Fruit fly (Drosophila melanogaster) whole organism, embryonic: ENCODE data around the gene CG5928.
A peak's percentile ranks its signal among the peaks of the same experiment; 100 is the strongest.

ENCODE experiments used
- Abd-B ChIP-seq: fragments of 200-800 bp; sonication (Bioruptor generic); optimal IDR thresholded peaks from 2 replicates; lab custom pipeline; 2018; ENCODE audit warnings: missing biosample characterization, mild to moderate bottlenecking, missing genetic modification characterization, moderate library complexity
- CG1024 ChIP-seq: fragments of 200-800 bp; sonication (Bioruptor generic); IDR thresholded peaks from 2 replicates; pipeline ENCODE4 v1.3.6; 2022; ENCODE audit warnings: missing biosample characterization, missing genetic modification characterization
- CG10366 ChIP-seq: fragments of 200-800 bp; sonication (Bioruptor generic); IDR thresholded peaks from 2 replicates; pipeline ENCODE4 v1.3.6; 2022; ENCODE audit warnings: missing biosample characterization, missing genetic modification characterization
- CG11085 ChIP-seq: fragments of 200-800 bp; sonication (Bioruptor generic); IDR thresholded peaks from 2 replicates; pipeline ENCODE4 v1.3.6; 2022; ENCODE audit warnings: missing biosample characterization, missing genetic modification characterization
- CG12104 ChIP-seq: fragments of 200-800 bp; sonication (Bioruptor generic); optimal IDR thresholded peaks from 3 replicates; lab custom pipeline; 2016; ENCODE audit warnings: missing biosample characterization, missing genetic modification characterization
- CG12155 ChIP-seq: fragments of 200-800 bp; sonication (Bioruptor generic); optimal IDR thresholded peaks from 3 replicates; lab custom pipeline; 2016; ENCODE audit warnings: missing biosample characterization, missing genetic modification characterization
- CG13296 ChIP-seq: fragments of 200-800 bp; sonication (Bioruptor generic); optimal IDR thresholded peaks from 3 replicates; lab custom pipeline; 2018; ENCODE audit warnings: missing biosample characterization, mild to moderate bottlenecking, missing genetic modification characterization
- CG1603 ChIP-seq: fragments of 200-800 bp; sonication (Bioruptor generic); optimal IDR thresholded peaks from 2 replicates; lab custom pipeline; 2019; ENCODE audit warnings: missing biosample characterization, mild to moderate bottlenecking, missing genetic modification characterization, moderate library complexity
- CG1647 ChIP-seq: fragments of 200-800 bp; sonication (Bioruptor generic); optimal IDR thresholded peaks from 3 replicates; lab custom pipeline; 2016; ENCODE audit warnings: missing biosample characterization, missing genetic modification characterization
- CG17385 ChIP-seq: fragments of 200-800 bp; sonication (Bioruptor generic); optimal IDR thresholded peaks from 3 replicates; lab custom pipeline; 2018; ENCODE audit warnings: missing biosample characterization, mild to moderate bottlenecking, missing genetic modification characterization
- CG2199 ChIP-seq: fragments of 200-800 bp; sonication (Bioruptor generic); IDR thresholded peaks from 3 replicates; pipeline ENCODE4 v1.3.6; 2022; ENCODE audit warnings: missing biosample characterization, missing genetic modification characterization
- CG30020 ChIP-seq: fragments of 200-800 bp; optimal IDR thresholded peaks from 2 replicates; lab custom pipeline; 2019; ENCODE audit warnings: missing biosample characterization, mild to moderate bottlenecking, missing genetic modification characterization, moderate library complexity
- CG31365 ChIP-seq: fragments of 200-800 bp; sonication (Bioruptor generic); optimal IDR thresholded peaks from 2 replicates; lab custom pipeline; 2018; ENCODE audit warnings: missing biosample characterization, mild to moderate bottlenecking, missing genetic modification characterization
- CG32767 ChIP-seq: fragments of 200-800 bp; sonication (Bioruptor generic); IDR thresholded peaks from 2 replicates; pipeline ENCODE4 v1.3.6; 2022; ENCODE audit warnings: missing biosample characterization, missing genetic modification characterization
- CG33213 ChIP-seq: fragments of 200-800 bp; sonication (Bioruptor generic); optimal IDR thresholded peaks from 3 replicates; lab custom pipeline; 2016; ENCODE audit warnings: missing biosample characterization, missing genetic modification characterization
- CG3995 ChIP-seq: fragments of 200-800 bp; sonication (Bioruptor generic); optimal IDR thresholded peaks from 3 replicates; lab custom pipeline; 2016; ENCODE audit warnings: missing biosample characterization, missing genetic modification characterization
- CG6654 ChIP-seq: fragments of 200-800 bp; sonication (Bioruptor generic); optimal IDR thresholded peaks from 2 replicates; lab custom pipeline; 2017; ENCODE audit warnings: missing biosample characterization, mild to moderate bottlenecking, missing genetic modification characterization
- CG7556 ChIP-seq: fragments of 200-800 bp; sonication (Bioruptor generic); optimal IDR thresholded peaks from 2 replicates; lab custom pipeline; 2017; ENCODE audit warnings: missing biosample characterization, mild to moderate bottlenecking, missing genetic modification characterization
- CG7839 ChIP-seq: fragments of 200-800 bp; sonication (Bioruptor generic); optimal IDR thresholded peaks from 3 replicates; lab custom pipeline; 2018; ENCODE audit warnings: missing biosample characterization, mild to moderate bottlenecking, missing genetic modification characterization, moderate library complexity
- CG7928 ChIP-seq: fragments of 200-800 bp; sonication (Bioruptor generic); optimal IDR thresholded peaks from 2 replicates; lab custom pipeline; 2017; ENCODE audit warnings: missing biosample characterization, mild to moderate bottlenecking, missing genetic modification characterization
- CG8290 ChIP-seq, 3 experiments: fragments of 200-800 bp; sonication (Bioruptor generic); optimal IDR thresholded peaks; 2 replicates each; lab custom pipeline; 2016 to 2019; ENCODE audit warnings: missing biosample characterization in 3 of 3, missing genetic modification characterization in 3 of 3, mild to moderate bottlenecking in 2 of 3, moderate library complexity in 1 of 3
- CG9437 ChIP-seq: fragments of 200-800 bp; sonication (Bioruptor generic); optimal IDR thresholded peaks from 2 replicates; lab custom pipeline; 2018; ENCODE audit warnings: missing biosample characterization, mild to moderate bottlenecking, missing genetic modification characterization
- CTCF ChIP-seq: fragments of 200-800 bp; sonication (Bioruptor generic); optimal IDR thresholded peaks from 2 replicates; lab custom pipeline; 2017; ENCODE audit warnings: missing biosample characterization, mild to moderate bottlenecking, missing genetic modification characterization, moderate library complexity
- Eip74EF ChIP-seq, 2 experiments: fragments of 200-800 bp in 1 of 2; fragments of >200 bp in 1 of 2; sonication (Bioruptor generic) in 1 of 2; optimal IDR thresholded peaks; 2 replicates each; lab custom pipeline; 2017 to 2019; ENCODE audit warnings: missing biosample characterization in 2 of 2, missing genetic modification characterization in 2 of 2, mild to moderate bottlenecking in 1 of 2, moderate library complexity in 1 of 2
- HLH54F ChIP-seq: fragments of 200-800 bp; sonication (Bioruptor generic); optimal IDR thresholded peaks from 3 replicates; lab custom pipeline; 2016; ENCODE audit warnings: missing biosample characterization, missing genetic modification characterization
- Hmx ChIP-seq: fragments of 200-800 bp; sonication (Bioruptor generic); optimal IDR thresholded peaks from 2 replicates; lab custom pipeline; 2016; ENCODE audit warnings: missing biosample characterization, missing genetic modification characterization
- Hr3 ChIP-seq: fragments of 200-800 bp; sonication (Bioruptor generic); optimal IDR thresholded peaks from 3 replicates; lab custom pipeline; 2016; ENCODE audit warnings: missing biosample characterization, missing genetic modification characterization
- Neu2 ChIP-seq: fragments of 200-800 bp; sonication (Bioruptor generic); optimal IDR thresholded peaks from 3 replicates; lab custom pipeline; 2016; ENCODE audit warnings: missing biosample characterization, missing genetic modification characterization, borderline replicate concordance
- Side ChIP-seq: fragments of 200-800 bp; sonication (Bioruptor generic); optimal IDR thresholded peaks from 2 replicates; lab custom pipeline; 2016; ENCODE audit warnings: missing biosample characterization, missing genetic modification characterization
- Sox102F ChIP-seq: fragments of 200-800 bp; sonication (Bioruptor generic); optimal IDR thresholded peaks from 2 replicates; lab custom pipeline; 2018; ENCODE audit warnings: missing biosample characterization, mild to moderate bottlenecking, missing genetic modification characterization, moderate library complexity
- Vsx1 ChIP-seq: fragments of 200-800 bp; sonication (Bioruptor generic); optimal IDR thresholded peaks from 2 replicates; lab custom pipeline; 2017; ENCODE audit warnings: missing biosample characterization, mild to moderate bottlenecking, missing genetic modification characterization, missing genetic modification reagents
- ab ChIP-seq: fragments of 200-800 bp; sonication (Bioruptor generic); optimal IDR thresholded peaks from 2 replicates; lab custom pipeline; 2016; ENCODE audit warnings: missing biosample characterization, missing genetic modification characterization
- bbx ChIP-seq: fragments of 200-800 bp; sonication (Bioruptor generic); IDR thresholded peaks from 2 replicates; pipeline ENCODE4 v1.3.6; 2022; ENCODE audit warnings: missing biosample characterization, missing genetic modification characterization; ENCODE audit not compliant: partially characterized antibody
- chinmo ChIP-seq: fragments of 200-800 bp; sonication (Bioruptor generic); IDR thresholded peaks from 4 replicates; pipeline ENCODE4 v1.3.6; 2022; ENCODE audit warnings: missing biosample characterization, missing genetic modification characterization; ENCODE audit not compliant: partially characterized antibody
- fu2 ChIP-seq: fragments of 200-800 bp; sonication (Bioruptor generic); optimal IDR thresholded peaks from 2 replicates; lab custom pipeline; 2016; ENCODE audit warnings: missing biosample characterization, missing genetic modification characterization
- gcm2 ChIP-seq: fragments of 200-800 bp; sonication (Bioruptor generic); optimal IDR thresholded peaks from 2 replicates; lab custom pipeline; 2016; ENCODE audit warnings: missing biosample characterization, missing genetic modification characterization
- hbn ChIP-seq: fragments of 200-800 bp; sonication (Bioruptor generic); IDR thresholded peaks from 2 replicates; pipeline ENCODE4 v1.3.6; 2022; ENCODE audit warnings: missing biosample characterization, missing genetic modification characterization; ENCODE audit not compliant: partially characterized antibody
- hth ChIP-seq: fragments of >200 bp; optimal IDR thresholded peaks from 2 replicates; lab custom pipeline; 2017; ENCODE audit warnings: inconsistent platforms
- onecut ChIP-seq: fragments of 200-800 bp; sonication (Bioruptor generic); IDR thresholded peaks from 2 replicates; pipeline ENCODE4 v1.3.6; 2022; ENCODE audit warnings: missing biosample characterization, missing genetic modification characterization
- pita ChIP-seq: fragments of 200-800 bp; sonication (Bioruptor generic); optimal IDR thresholded peaks from 2 replicates; lab custom pipeline; 2017; ENCODE audit warnings: missing biosample characterization, mild to moderate bottlenecking, missing genetic modification characterization
- ranshi ChIP-seq: fragments of 200-800 bp; sonication (Bioruptor generic); IDR thresholded peaks from 2 replicates; pipeline ENCODE4 v1.3.6; 2022; ENCODE audit warnings: missing biosample characterization, missing genetic modification characterization
- sisA ChIP-seq: fragments of 200-800 bp; sonication (Bioruptor generic); IDR thresholded peaks from 2 replicates; pipeline ENCODE4 v1.3.6; 2022; ENCODE audit warnings: missing biosample characterization, missing genetic modification characterization
- sr ChIP-seq: fragments of 200-800 bp; sonication (Bioruptor generic); IDR thresholded peaks from 3 replicates; pipeline ENCODE4 v1.3.6; 2022; ENCODE audit warnings: missing biosample characterization, missing genetic modification characterization
- sug ChIP-seq: fragments of 200-800 bp; optimal IDR thresholded peaks from 2 replicates; lab custom pipeline; 2019; ENCODE audit warnings: missing biosample characterization, mild to moderate bottlenecking, missing genetic modification characterization, moderate library complexity
- tio ChIP-seq: fragments of 200-800 bp; sonication (Bioruptor generic); optimal IDR thresholded peaks from 2 replicates; lab custom pipeline; 2017; ENCODE audit warnings: missing biosample characterization, missing genetic modification characterization, inconsistent platforms
- tll ChIP-seq, 2 experiments: fragments of 200-800 bp in 1 of 2; fragments of >200 bp in 1 of 2; sonication (Bioruptor generic) in 1 of 2; optimal IDR thresholded peaks; 2 replicates each; lab custom pipeline; 2017 to 2019; ENCODE audit warnings: missing biosample characterization in 2 of 2, missing genetic modification characterization in 2 of 2, mild to moderate bottlenecking in 1 of 2, moderate library complexity in 1 of 2
- trem ChIP-seq: fragments of 200-800 bp; optimal IDR thresholded peaks from 3 replicates; lab custom pipeline; 2019; ENCODE audit warnings: missing biosample characterization, mild to moderate bottlenecking, missing genetic modification characterization, moderate library complexity
- wek ChIP-seq: fragments of 200-800 bp; sonication (Bioruptor generic); optimal IDR thresholded peaks from 3 replicates; lab custom pipeline; 2018; ENCODE audit warnings: missing biosample characterization, mild to moderate bottlenecking, missing genetic modification characterization, moderate library complexity

Gene CG5928

dm6 chrX:6035359-6035758 lies 32.4 kb upstream of the CG5928 start (continued):
- TF ChIP-seq Eip74EF (GFP tag; optimal IDR thresholded peaks at IDR 0.05; lab: Kevin White, UChicago) (no peak), bbx (GFP tag; lab: Robert Waterston, UW) (peak; percentile 58; the same call in 1 of the 2 replicates), Vsx1 (GFP tag; lab: Kevin White, UChicago) (peak; percentile 57), CG1647 (GFP tag; lab: Kevin White, UChicago) (no peak), CTCF (peak; percentile 81), pita (GFP tag; lab: Kevin White, UChicago) (peak; percentile 78), CG2199 (GFP tag; lab: Robert Waterston, UW) (peak; percentile 77), CG31365 (peak; percentile 87), hth (no peak)

DNA sequence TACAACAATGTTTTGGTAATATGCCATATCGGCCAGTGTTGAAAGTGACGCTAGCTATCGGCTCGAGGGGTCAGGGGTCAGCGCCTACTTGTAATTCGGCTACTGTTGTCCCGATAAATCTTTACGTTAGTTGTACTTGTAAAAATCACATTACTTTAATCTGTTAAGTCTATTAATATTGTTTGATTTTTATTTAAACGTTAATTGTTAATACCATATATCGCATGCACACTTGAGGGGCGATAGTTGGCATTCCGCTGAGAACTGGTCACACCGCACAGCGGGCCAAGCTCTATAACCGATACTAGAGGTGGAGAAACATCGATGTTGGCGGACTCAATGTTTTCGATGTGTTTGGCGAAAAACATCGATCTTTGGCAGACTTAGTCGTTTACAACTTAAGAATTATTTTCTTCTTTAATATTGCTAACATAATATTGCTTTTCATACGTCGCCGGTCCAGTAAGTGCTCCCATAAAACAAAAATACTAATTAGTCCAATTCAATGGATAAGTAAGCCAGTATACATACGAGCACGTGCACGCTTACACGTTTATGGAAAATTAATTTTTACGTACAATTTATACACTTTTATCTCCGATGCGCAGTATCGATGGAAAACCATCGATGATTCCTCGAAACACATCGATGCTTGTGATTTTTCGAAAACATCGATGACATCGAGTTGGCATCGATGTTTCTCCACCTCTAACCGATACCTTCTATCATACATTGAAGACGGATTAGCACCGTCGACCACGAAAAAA lies 30.4 kb upstream of the CG5928 start, which contains the start of the genes rux and MCTS1:
rux (minus strand) TSS at position 621 of the 767 bp plus-strand sequence.
MCTS1 (plus strand) TSS at position 713 of the 767 bp plus-strand sequence.
- no peak for TF ChIP-seq wek (GFP tag; lab: Kevin White, UChicago)
- no peak for TF ChIP-seq CG17385 (GFP tag; lab: Kevin White, UChicago)
- peak; percentile 65 for TF ChIP-seq CG1603
- TF ChIP-seq CG12155 (GFP tag; lab: Kevin White, UChicago) = peak; percentile 29
- TF ChIP-seq gcm2 (GFP tag; lab: Kevin White, UChicago) = no peak
- no peak for TF ChIP-seq onecut (GFP tag; lab: Robert Waterston, UW)
- TF ChIP-seq sisA (GFP tag; lab: Robert Waterston, UW) = peak; percentile 54; the same call in 1 of the 2 replicates
- TF ChIP-seq ranshi (GFP tag; lab: Robert Waterston, UW) = peak; percentile 17; the same call in 1 of the 2 replicates
- TF ChIP-seq fu2 (GFP tag; lab: Kevin White, UChicago) = peak; percentile 17
- peak; percentile 89 for TF ChIP-seq chinmo (GFP tag; lab: Robert Waterston, UW)
- TF ChIP-seq CG32767 (GFP tag; lab: Robert Waterston, UW) = no peak
- TF ChIP-seq tio (GFP tag; lab: Kevin White, UChicago) = peak; percentile 42
- peak; percentile 34 for TF ChIP-seq CG9437
- peak; percentile 17 for TF ChIP-seq CG30020 (tag; lab: Kevin White, UChicago)
- peak; percentile 39 for TF ChIP-seq HLH54F (GFP tag; lab: Kevin White, UChicago)
- no peak for TF ChIP-seq CG1024 (GFP tag; lab: Robert Waterston, UW)
- TF ChIP-seq Hr3 = peak; percentile 14
- peak in 1 of 2 experiments; percentile 54 for TF ChIP-seq tll (GFP tag; optimal IDR thresholded peaks at IDR 0.05; lab: Kevin White, UChicago)
- no peak for TF ChIP-seq CG10366
- TF ChIP-seq Sox102F (GFP tag; lab: Kevin White, UChicago) = no peak
- peak; percentile 6 for TF ChIP-seq CG7556 (GFP tag; lab: Kevin White, UChicago)
- peak; percentile 19 for TF ChIP-seq CG33213 (GFP tag; lab: Kevin White, UChicago)
- peak; percentile 8 for TF ChIP-seq Side (GFP tag; lab: Kevin White, UChicago)
- TF ChIP-seq CG13296 (GFP tag; lab: Kevin White, UChicago) = no peak
- no peak for TF ChIP-seq Hmx (GFP tag; lab: Kevin White, UChicago)
- no peak for TF ChIP-seq CG12104 (GFP tag; lab: Kevin White, UChicago)
- peak; percentile 38 for TF ChIP-seq Abd-B (GFP tag; lab: Kevin White, UChicago)
- TF ChIP-seq CG11085 (GFP tag; lab: Robert Waterston, UW) = no peak
- TF ChIP-seq CG8290 (GFP tag; optimal IDR thresholded peaks at IDR 0.05; lab: Kevin White, UChicago) = peak; percentile 60
- peak; percentile 73 to 93 for TF ChIP-seq CG8290 (tag; optimal IDR thresholded peaks at IDR 0.05; lab: Kevin White, UChicago)
- no peak for TF ChIP-seq CG6654 (GFP tag; lab: Kevin White, UChicago)
- peak; percentile 31 for TF ChIP-seq sug (tag; lab: Kevin White, UChicago)
- TF ChIP-seq ab (GFP tag; lab: Kevin White, UChicago) = no peak
- TF ChIP-seq CG3995 (GFP tag; lab: Kevin White, UChicago) = peak; percentile 91
- no peak for TF ChIP-seq CG7839
- TF ChIP-seq trem (tag; lab: Kevin White, UChicago) = peak; percentile 65
- peak; percentile 87 for TF ChIP-seq hbn (GFP tag; lab: Robert Waterston, UW)
- no peak for TF ChIP-seq sr (GFP tag; lab: Robert Waterston, UW)
- no peak for TF ChIP-seq CG7928 (GFP tag; lab: Kevin White, UChicago)
- no peak for TF ChIP-seq Neu2
